Fruit fly (Drosophila melanogaster): ENCODE data around the gene Tengl1.

- TF ChIP-seq CG8478 (optimal IDR thresholded peaks at IDR 0.05) = no peak
- no peak for TF ChIP-seq CTCF (optimal IDR thresholded peaks at IDR 0.05)
These were observed 48.9 kb upstream of the Tengl1 start, which contains the start of gene CG17237 for dm6 chr2L:2289316-2289715.

Data from S2 (cell line).